Worm (Caenorhabditis elegans) whole organism, L4 larva: ENCODE results near the gene Y43F4A.4.

ENCODE experiments used
- ama-1 ChIP-seq: fragments of 150-350 bp; optimal IDR thresholded peaks from 2 replicates; lab custom pipeline; 2014; ENCODE audit warnings: inconsistent platforms, mixed read lengths
- ceh-28 ChIP-seq: fragments of 150-350 bp; optimal IDR thresholded peaks from 2 replicates; lab custom pipeline; 2014; ENCODE audit warnings: missing biosample characterization, missing genetic modification reagents, missing genetic modification characterization
- daf-8 ChIP-seq: fragments of 200-800 bp; sonication (Bioruptor generic); IDR thresholded peaks from 2 replicates; pipeline ENCODE4 v1.3.6; 2022; ENCODE audit warnings: missing genetic modification characterization, missing compliant biosample characterization
- fkh-10 ChIP-seq: fragments of 150-350 bp; optimal IDR thresholded peaks from 2 replicates; lab custom pipeline; 2014; ENCODE audit warnings: missing biosample characterization, missing genetic modification reagents, missing genetic modification characterization
- mdl-1 ChIP-seq, 2 experiments: fragments of 150-350 bp in 1 of 2; sonication (generic microtip) in 1 of 2; optimal IDR thresholded peaks; 2 replicates each; lab custom pipeline; 2014 to 2017; ENCODE audit warnings: missing biosample characterization in 2 of 2, missing genetic modification characterization in 2 of 2
- rbr-2 ChIP-seq: sonication (generic microtip); optimal IDR thresholded peaks from 2 replicates; lab custom pipeline; 2016; ENCODE audit warnings: missing genotype, missing genetic modification characterization, missing compliant biosample characterization
- snpc-1.2 ChIP-seq: fragments of 200-800 bp; sonication (Bioruptor generic); IDR thresholded peaks from 2 replicates; pipeline ENCODE4 v1.3.6; 2022; ENCODE audit warnings: missing genetic modification reagents, missing genetic modification characterization, missing compliant biosample characterization
- zip-2 ChIP-seq: fragments of 150-350 bp; optimal IDR thresholded peaks from 2 replicates; lab custom pipeline; 2014; ENCODE audit warnings: missing biosample characterization, missing genetic modification characterization

DNA sequence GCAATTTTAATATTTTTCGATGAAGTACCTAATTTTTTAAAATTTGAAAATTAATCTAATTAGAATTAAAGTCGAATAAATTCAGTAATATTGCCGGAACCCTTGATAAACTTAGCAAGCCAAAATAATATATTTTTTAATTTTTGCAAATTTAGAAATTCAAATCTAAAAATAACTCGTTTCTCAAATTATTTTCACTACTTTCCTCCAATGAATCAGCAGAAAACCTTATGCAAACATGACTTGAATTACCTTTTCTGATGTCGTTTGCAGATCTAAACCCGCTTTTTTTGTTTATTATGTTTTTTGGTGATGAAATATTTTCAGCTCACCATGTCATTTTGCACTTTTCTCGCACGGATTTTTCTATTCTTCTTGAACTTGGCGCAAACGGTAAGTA is 33.0 kb upstream of the Y43F4A.4 start, which contains the start of gene tsp-3:
- no peak for TF ChIP-seq rbr-2 (tag; lab: Kevin White, UChicago)
- no peak for TF ChIP-seq mdl-1 (tag; optimal IDR thresholded peaks at IDR 0.05; lab: Kevin White, UChicago)
- TF ChIP-seq fkh-10 (GFP tag; lab: Kevin White, UChicago), result no peak
- TF ChIP-seq ceh-28 (tag; lab: Kevin White, UChicago), result no peak
- TF ChIP-seq daf-8, result no peak
- TF ChIP-seq snpc-1.2 (GFP tag; lab: Robert Waterston, UW), result no peak
- no peak for TF ChIP-seq ama-1 (lab: Kevin White, UChicago)
- no peak for TF ChIP-seq zip-2
